Worm (Caenorhabditis elegans) whole organism, L4 larva: ENCODE results near the gene R02E12.12.
A peak's percentile ranks its signal among the peaks of the same experiment; 100 is the strongest.

Source experiments
- F26F4.8 ChIP-seq: fragments of 200-800 bp; sonication (Bioruptor generic); conservative IDR thresholded peaks from 2 replicates; pipeline ENCODE4 v1.3.6; 2022; ENCODE audit warnings: missing genetic modification characterization, missing compliant biosample characterization
- F44E2.7 ChIP-seq: fragments of 200-800 bp; sonication (Bioruptor generic); IDR thresholded peaks from 2 replicates; pipeline ENCODE4 v2.1.2; 2022; ENCODE audit warnings: missing genetic modification characterization, missing compliant biosample characterization
- R02D3.7 ChIP-seq: fragments of 150-350 bp; sonication (generic microtip); optimal IDR thresholded peaks from 3 replicates; lab custom pipeline; 2014; ENCODE audit warnings: missing biosample characterization, missing genetic modification characterization
- Y5F2A.4 ChIP-seq: fragments of 200-800 bp; sonication (Bioruptor generic); optimal IDR thresholded peaks from 2 replicates; lab custom pipeline; 2018; ENCODE audit warnings: mild to moderate bottlenecking, missing genetic modification characterization, missing compliant biosample characterization
- Y75B8A.6 ChIP-seq: fragments of 200-800 bp; sonication (Bioruptor generic); IDR thresholded peaks from 2 replicates; pipeline ENCODE4 v1.3.6; 2022; ENCODE audit warnings: missing genetic modification reagents, missing genetic modification characterization, missing compliant biosample characterization
- ZK337.2 ChIP-seq: fragments of 200-800 bp; sonication (Bioruptor generic); IDR thresholded peaks from 2 replicates; pipeline ENCODE4 v1.3.6; 2022; ENCODE audit warnings: missing genetic modification reagents, missing genetic modification characterization, missing compliant biosample characterization
- aha-1 ChIP-seq: fragments of 150-350 bp; peaks from one replicate; lab custom pipeline; 2014; ENCODE audit warnings: missing biosample characterization, missing genetic modification characterization
- arid-1 ChIP-seq: fragments of 200-800 bp; sonication (Bioruptor generic); conservative IDR thresholded peaks from 2 replicates; pipeline ENCODE4 v1.3.6; 2022; ENCODE audit warnings: missing genetic modification reagents, missing genetic modification characterization, missing compliant biosample characterization
- ceh-20 ChIP-seq: fragments of 200-800 bp; sonication (Bioruptor generic); IDR thresholded peaks from 2 replicates; pipeline ENCODE4 v1.3.6; 2022; ENCODE audit warnings: missing genetic modification reagents, missing genetic modification characterization, missing compliant biosample characterization
- ceh-44 ChIP-seq: fragments of 200-800 bp; sonication (Bioruptor generic); IDR thresholded peaks from 2 replicates; pipeline ENCODE4 v1.3.6; 2022; ENCODE audit warnings: missing genetic modification reagents, missing genetic modification characterization, missing compliant biosample characterization
- ceh-62 ChIP-seq: sonication (generic microtip); optimal IDR thresholded peaks from 2 replicates; lab custom pipeline; 2017; ENCODE audit warnings: missing biosample characterization, missing genetic modification characterization
- ceh-82 ChIP-seq: sonication (generic microtip); optimal IDR thresholded peaks from 2 replicates; lab custom pipeline; 2017; ENCODE audit warnings: missing biosample characterization, missing genetic modification characterization
- cey-2 ChIP-seq: sonication (generic microtip); optimal IDR thresholded peaks from 3 replicates; lab custom pipeline; 2017; ENCODE audit warnings: missing genetic modification characterization, mild to moderate bottlenecking, missing compliant biosample characterization, antibody characterized with exemption, borderline replicate concordance; ENCODE audit not compliant: insufficient read depth
- daf-12 ChIP-seq: fragments of 150-350 bp; optimal IDR thresholded peaks from 2 replicates; lab custom pipeline; 2014; ENCODE audit warnings: missing biosample characterization, missing genetic modification reagents, missing genetic modification characterization
- daf-8 ChIP-seq: fragments of 200-800 bp; sonication (Bioruptor generic); IDR thresholded peaks from 2 replicates; pipeline ENCODE4 v1.3.6; 2022; ENCODE audit warnings: missing genetic modification characterization, missing compliant biosample characterization
- dmd-6 ChIP-seq: fragments of 200-800 bp; sonication (Bioruptor generic); IDR thresholded peaks from 2 replicates; pipeline ENCODE4 v1.3.6; 2022; ENCODE audit warnings: missing genetic modification reagents, missing genetic modification characterization, missing compliant biosample characterization
- dmd-8 ChIP-seq: fragments of 200-800 bp; sonication (Bioruptor generic); IDR thresholded peaks from 2 replicates; pipeline ENCODE4 v1.3.6; 2022; ENCODE audit warnings: missing genetic modification characterization, missing compliant biosample characterization
- dpl-1 ChIP-seq: fragments of 150-350 bp; optimal IDR thresholded peaks from 2 replicates; lab custom pipeline; 2014; ENCODE audit warnings: missing biosample characterization, missing genetic modification reagents, missing genetic modification characterization
- duxl-1 ChIP-seq: sonication (generic microtip); optimal IDR thresholded peaks from 2 replicates; lab custom pipeline; 2016; ENCODE audit warnings: mild to moderate bottlenecking, missing genetic modification characterization, moderate library complexity, missing compliant biosample characterization; ENCODE audit not compliant: poor library complexity
- hif-1 ChIP-seq, 2 experiments: sonication (generic microtip); optimal IDR thresholded peaks; 2 replicates each; lab custom pipeline; 2016 to 2017; ENCODE audit warnings: missing compliant biosample characterization in 2 of 2, missing genetic modification characterization in 2 of 2, missing genetic modification reagents in 2 of 2, missing genotype in 2 of 2, mild to moderate bottlenecking in 1 of 2
- lim-7 ChIP-seq: fragments of 200-800 bp; sonication (Bioruptor generic); IDR thresholded peaks from 2 replicates; pipeline ENCODE4 v1.3.6; 2022; ENCODE audit warnings: missing genetic modification characterization, missing compliant biosample characterization
- lin-1 ChIP-seq: fragments of 200-800 bp; sonication (Bioruptor generic); IDR thresholded peaks from 2 replicates; pipeline ENCODE4 v1.3.6; 2022; ENCODE audit warnings: missing genetic modification reagents, missing genetic modification characterization, missing compliant biosample characterization
- lin-38 ChIP-seq: fragments of 200-800 bp; sonication (Bioruptor generic); IDR thresholded peaks from 2 replicates; pipeline ENCODE4 v1.3.6; 2022; ENCODE audit warnings: missing genetic modification reagents, missing genetic modification characterization, missing compliant biosample characterization
- lin-39 ChIP-seq: fragments of 150-350 bp; optimal IDR thresholded peaks from 2 replicates; lab custom pipeline; 2014; ENCODE audit warnings: missing biosample characterization, missing genetic modification reagents, missing genetic modification characterization
- lir-3 ChIP-seq: sonication (generic microtip); optimal IDR thresholded peaks from 2 replicates; lab custom pipeline; 2016; ENCODE audit warnings: mild to moderate bottlenecking, missing genetic modification characterization, missing compliant biosample characterization
- madf-5 ChIP-seq, 2 experiments: fragments of 200-800 bp; sonication (Bioruptor generic); IDR thresholded peaks; 2 replicates each; pipeline ENCODE4 v1.3.6; 2022; ENCODE audit warnings: missing compliant biosample characterization in 2 of 2, missing genetic modification characterization in 2 of 2
- mes-2 ChIP-seq: sonication (generic microtip); optimal IDR thresholded peaks from 2 replicates; lab custom pipeline; 2016; ENCODE audit warnings: missing genotype, mild to moderate bottlenecking, missing genetic modification characterization, missing compliant biosample characterization; ENCODE audit not compliant: poor library complexity, severe bottlenecking
- nhr-25 ChIP-seq: sonication (generic microtip); optimal IDR thresholded peaks from 2 replicates; lab custom pipeline; 2017; ENCODE audit warnings: missing genetic modification characterization, mild to moderate bottlenecking, missing compliant biosample characterization, antibody characterized with exemption, moderate library complexity, borderline replicate concordance; ENCODE audit not compliant: insufficient read depth
- nhr-28 ChIP-seq: fragments of 150-350 bp; optimal IDR thresholded peaks from 2 replicates; lab custom pipeline; 2014; ENCODE audit warnings: missing biosample characterization, missing genetic modification characterization
- nhr-41 ChIP-seq: fragments of 200-800 bp; sonication (Bioruptor generic); IDR thresholded peaks from 2 replicates; pipeline ENCODE4 v1.3.6; 2022; ENCODE audit warnings: missing genetic modification reagents, missing genetic modification characterization, missing compliant biosample characterization
- nhr-42 ChIP-seq: fragments of 200-800 bp; sonication (Bioruptor generic); IDR thresholded peaks from 2 replicates; pipeline ENCODE4 v1.3.6; 2022; ENCODE audit warnings: missing genetic modification characterization, missing compliant biosample characterization
- nhr-48 ChIP-seq: sonication (generic microtip); optimal IDR thresholded peaks from 2 replicates; lab custom pipeline; 2016; ENCODE audit warnings: mild to moderate bottlenecking, missing genetic modification characterization, missing compliant biosample characterization
- nhr-6 ChIP-seq: fragments of 150-350 bp; optimal IDR thresholded peaks from 2 replicates; lab custom pipeline; 2014; ENCODE audit warnings: missing biosample characterization, missing genetic modification characterization
- nhr-76 ChIP-seq: fragments of 150-350 bp; optimal IDR thresholded peaks from 2 replicates; lab custom pipeline; 2014; ENCODE audit warnings: missing biosample characterization, missing genetic modification characterization
- nhr-77 ChIP-seq: fragments of 150-350 bp; optimal IDR thresholded peaks from 2 replicates; lab custom pipeline; 2014; ENCODE audit warnings: missing biosample characterization, missing genetic modification characterization
- pha-4 ChIP-seq, 2 experiments: fragments of 150-350 bp in 1 of 2; fragments of 200-800 bp in 1 of 2; sonication (Bioruptor generic) in 1 of 2; IDR thresholded peaks in 1 of 2; optimal IDR thresholded peaks in 1 of 2; 2 replicates each; pipeline versions ENCODE4 v1.3.6 to Lab custom; 2014 to 2022; ENCODE audit warnings: missing genetic modification characterization in 2 of 2, missing genetic modification reagents in 2 of 2, missing biosample characterization in 1 of 2, missing compliant biosample characterization in 1 of 2
- saeg-2 ChIP-seq: fragments of 200-800 bp; sonication (Bioruptor generic); IDR thresholded peaks from 2 replicates; pipeline ENCODE4 v1.3.6; 2022; ENCODE audit warnings: missing genetic modification reagents, missing genetic modification characterization, missing compliant biosample characterization
- spr-1 ChIP-seq: sonication (generic microtip); optimal IDR thresholded peaks from 2 replicates; lab custom pipeline; 2016; ENCODE audit warnings: mild to moderate bottlenecking, missing genetic modification characterization, missing compliant biosample characterization
- spr-3 ChIP-seq: fragments of 200-800 bp; sonication (Bioruptor generic); optimal IDR thresholded peaks from 2 replicates; lab custom pipeline; 2018; ENCODE audit warnings: mild to moderate bottlenecking, missing genetic modification characterization, missing compliant biosample characterization
- tra-1 ChIP-seq: fragments of 200-800 bp; sonication (Bioruptor generic); IDR thresholded peaks from 2 replicates; pipeline ENCODE4 v1.3.6; 2022; ENCODE audit warnings: missing genetic modification reagents, missing genetic modification characterization, missing compliant biosample characterization
- unc-130 ChIP-seq: sonication (generic microtip); optimal IDR thresholded peaks from 2 replicates; lab custom pipeline; 2016; ENCODE audit warnings: missing genetic modification reagents, missing genetic modification characterization, missing compliant biosample characterization
- unc-62 ChIP-seq, 3 experiments: fragments of 150-350 bp in 1 of 3; sonication (generic microtip); optimal IDR thresholded peaks in 2 of 3; peaks in 1 of 3; 1 replicate in 1 of 3; 2 replicates in 2 of 3; lab custom pipeline; 2014 to 2017; ENCODE audit warnings: missing biosample characterization in 3 of 3, missing genetic modification characterization in 3 of 3, missing genetic modification reagents in 3 of 3, missing genotype in 1 of 3
- zag-1 ChIP-seq: fragments of 150-350 bp; optimal IDR thresholded peaks from 2 replicates; lab custom pipeline; 2014; ENCODE audit warnings: missing biosample characterization, missing genetic modification characterization
- zip-11 ChIP-seq: fragments of 200-800 bp; sonication (Bioruptor generic); IDR thresholded peaks from 2 replicates; pipeline ENCODE4 v1.3.6; 2022; ENCODE audit warnings: missing genetic modification characterization, missing compliant biosample characterization

The R02E12.12 gene

ce11 chrX:3997040-3997439 is 6.3 kb upstream of the R02E12.12 start, which contains the start of gene R02E12.5:
R02E12.5 (plus strand) TSS chrX:3997340.
- TF ChIP-seq zip-11 (GFP tag; lab: Robert Waterston, UW) (no peak), unc-62 (GFP tag; optimal IDR thresholded peaks at IDR 0.05 in 1 of 2; lab: Kevin White, UChicago) (peak in 1 of 2 experiments; percentile 0), unc-62 (tag; optimal IDR thresholded peaks at IDR 0.05; lab: Kevin White, UChicago) (no peak)

ce11 chrX:4005014-4005413 is 1.7 kb downstream of the R02E12.12 start, which contains the start of gene R02E12.4:
R02E12.4 (plus strand) TSS chrX:4005314.
- TF ChIP-seq zag-1 (tag; lab: Kevin White, UChicago) = no peak
- TF ChIP-seq nhr-41 (GFP tag; lab: Robert Waterston, UW) = no peak

- TF ChIP-seq F26F4.8 (GFP tag; lab: Robert Waterston, UW) (no peak), ZK337.2 (no peak), spr-1 (no peak), lim-7 (GFP tag; lab: Robert Waterston, UW) (no peak), tra-1 (no peak), unc-62 (GFP tag; optimal IDR thresholded peaks at IDR 0.05 in 1 of 2; lab: Kevin White, UChicago) (peak in 1 of 2 experiments; percentile 95), unc-62 (tag; optimal IDR thresholded peaks at IDR 0.05; lab: Kevin White, UChicago) (no peak), ceh-44 (no peak)
- TF ChIP-seq, all 104 proteins: peak for 1
These were observed 3.6 kb downstream of the R02E12.12 start for ce11 chrX:4006966-4007365.

ce11 chrX:4007724-4008123 is 4.4 kb downstream of the R02E12.12 start:
- TF ChIP-seq nhr-25 (tag; lab: Kevin White, UChicago) (no peak), lin-1 (GFP tag; lab: Robert Waterston, UW) (peak; percentile 49), Y75B8A.6 (GFP tag; lab: Robert Waterston, UW) (no peak), unc-130 (GFP tag; lab: Kevin White, UChicago) (no peak), lir-3 (tag; lab: Kevin White, UChicago) (no peak), arid-1 (GFP tag; lab: Robert Waterston, UW) (no peak), nhr-76 (tag; lab: Kevin White, UChicago) (no peak), daf-8 (GFP tag; lab: Robert Waterston, UW) (no peak), pha-4 (GFP tag; IDR thresholded peaks at IDR 0.05; lab: Robert Waterston, UW) (0 out of 2 replicates have a peak, but pooled peaks have one; percentile 20), pha-4 (tag; optimal IDR thresholded peaks at IDR 0.05; lab: Kevin White, UChicago) (no peak), unc-62 (GFP tag; optimal IDR thresholded peaks at IDR 0.05 in 1 of 2; lab: Kevin White, UChicago) (peak in 1 of 2 experiments; percentile 38), unc-62 (tag; optimal IDR thresholded peaks at IDR 0.05; lab: Kevin White, UChicago) (no peak), duxl-1 (tag; lab: Kevin White, UChicago) (peak; percentile 55), spr-3 (no peak), R02D3.7 (tag; lab: Kevin White, UChicago) (no peak), ceh-82 (tag; lab: Kevin White, UChicago) (no peak), nhr-48 (peak; percentile 78), nhr-77 (tag; lab: Kevin White, UChicago) (peak; percentile 89), dmd-8 (GFP tag; lab: Robert Waterston, UW) (no peak), aha-1 (tag; lab: Kevin White, UChicago) (peak; percentile 89), madf-5 (GFP tag; IDR thresholded peaks at IDR 0.05; lab: Robert Waterston, UW) (no peak), nhr-6 (tag; lab: Kevin White, UChicago) (no peak), dpl-1 (GFP tag; lab: Kevin White, UChicago) (no peak), nhr-42 (GFP tag; lab: Robert Waterston, UW) (no peak), hif-1 (tag; optimal IDR thresholded peaks at IDR 0.05; lab: Kevin White, UChicago) (peak in 1 of 2 experiments; percentile 44), ceh-20 (GFP tag; lab: Robert Waterston, UW) (peak; percentile 79), lin-39 (tag; lab: Kevin White, UChicago) (no peak), ceh-62 (tag; lab: Kevin White, UChicago) (no peak), Y5F2A.4 (no peak), saeg-2 (GFP tag; lab: Robert Waterston, UW) (no peak), dmd-6 (GFP tag; lab: Robert Waterston, UW) (peak; percentile 90), F44E2.7 (no peak), mes-2 (tag; lab: Kevin White, UChicago) (peak; percentile 64), daf-12 (tag; lab: Kevin White, UChicago) (no peak), nhr-28 (tag; lab: Kevin White, UChicago) (peak; percentile 92), lin-38 (GFP tag; lab: Robert Waterston, UW) (no peak), cey-2 (tag; lab: Kevin White, UChicago) (peak; percentile 57)
